Worm (Caenorhabditis elegans) whole organism, L3 larva: ENCODE results near the gene T10C6.7.

Experiments
- R02D3.7 ChIP-seq: fragments of 150-350 bp; optimal IDR thresholded peaks from 2 replicates; lab custom pipeline; 2014; ENCODE audit warnings: missing biosample characterization, missing genetic modification characterization
- ZK546.5 ChIP-seq: sonication (generic microtip); optimal IDR thresholded peaks from 2 replicates; lab custom pipeline; 2017; ENCODE audit warnings: missing biosample characterization, missing genetic modification characterization
- aly-2 ChIP-seq: fragments of 150-350 bp; optimal IDR thresholded peaks from 2 replicates; lab custom pipeline; 2014; ENCODE audit warnings: missing biosample characterization, missing genetic modification characterization
- ceh-16 ChIP-seq: sonication (generic microtip); optimal IDR thresholded peaks from 2 replicates; lab custom pipeline; 2017; ENCODE audit warnings: missing biosample characterization, missing genetic modification characterization
- ceh-28 ChIP-seq: fragments of 150-350 bp; optimal IDR thresholded peaks from 2 replicates; lab custom pipeline; 2014; ENCODE audit warnings: missing biosample characterization, missing genetic modification reagents, missing genetic modification characterization
- ceh-82 ChIP-seq: fragments of 150-350 bp; optimal IDR thresholded peaks from 2 replicates; lab custom pipeline; 2014; ENCODE audit warnings: missing biosample characterization, missing genetic modification characterization
- ceh-9 ChIP-seq: sonication (generic microtip); optimal IDR thresholded peaks from 2 replicates; lab custom pipeline; 2018; ENCODE audit warnings: missing biosample characterization, missing genetic modification characterization
- egl-5 ChIP-seq: fragments of 150-350 bp; optimal IDR thresholded peaks from 2 replicates; lab custom pipeline; 2017; ENCODE audit warnings: missing biosample characterization, missing genetic modification reagents, missing genetic modification characterization, inconsistent platforms
- elt-1 ChIP-seq: fragments of 150-350 bp; optimal IDR thresholded peaks from 2 replicates; lab custom pipeline; 2014; ENCODE audit warnings: missing biosample characterization, missing genetic modification characterization
- elt-2 ChIP-seq: sonication (generic microtip); optimal IDR thresholded peaks from 2 replicates; lab custom pipeline; 2016; ENCODE audit warnings: missing genetic modification reagents, mild to moderate bottlenecking, missing genetic modification characterization, missing compliant biosample characterization
- elt-3 ChIP-seq, 3 experiments: fragments of 150-350 bp in 1 of 3; sonication (generic microtip) in 2 of 3; optimal IDR thresholded peaks; 2 replicates in 2 of 3; 4 replicates in 1 of 3; lab custom pipeline; 2014 to 2017; ENCODE audit warnings: missing biosample characterization in 3 of 3, missing genetic modification characterization in 3 of 3
- eor-1 ChIP-seq, 2 experiments: fragments of 150-350 bp; optimal IDR thresholded peaks; 2 replicates each; lab custom pipeline; 2014 to 2018; ENCODE audit warnings: missing biosample characterization in 2 of 2, missing genetic modification characterization in 2 of 2
- fkh-10 ChIP-seq: sonication (generic microtip); optimal IDR thresholded peaks from 2 replicates; lab custom pipeline; 2017; ENCODE audit warnings: missing biosample characterization, missing genetic modification reagents, missing genetic modification characterization
- fkh-2 ChIP-seq: fragments of 150-350 bp; optimal IDR thresholded peaks from 2 replicates; lab custom pipeline; 2014; ENCODE audit warnings: missing biosample characterization, missing genetic modification reagents, missing genetic modification characterization
- fos-1 ChIP-seq: fragments of 150-350 bp; optimal IDR thresholded peaks from 2 replicates; lab custom pipeline; 2014; ENCODE audit warnings: missing biosample characterization, missing genetic modification characterization
- hmg-11 ChIP-seq: sonication (generic microtip); optimal IDR thresholded peaks from 2 replicates; lab custom pipeline; 2016; ENCODE audit warnings: missing genetic modification characterization, missing compliant biosample characterization
- jun-1 ChIP-seq: fragments of 150-350 bp; optimal IDR thresholded peaks from 2 replicates; lab custom pipeline; 2014; ENCODE audit warnings: missing biosample characterization, missing genetic modification reagents, missing genetic modification characterization
- lin-15B ChIP-seq: fragments of 150-350 bp; optimal IDR thresholded peaks from 2 replicates; lab custom pipeline; 2014; ENCODE audit warnings: missing biosample characterization, missing genetic modification characterization
- lsy-12 ChIP-seq: sonication (generic microtip); optimal IDR thresholded peaks from 2 replicates; lab custom pipeline; 2016; ENCODE audit warnings: mild to moderate bottlenecking, missing genetic modification characterization, missing compliant biosample characterization
- mdl-1 ChIP-seq: fragments of 150-350 bp; optimal IDR thresholded peaks from 2 replicates; lab custom pipeline; 2014; ENCODE audit warnings: missing biosample characterization, missing genetic modification characterization
- mml-1 ChIP-seq: fragments of 150-350 bp; sonication (generic microtip); optimal IDR thresholded peaks from 3 replicates; lab custom pipeline; 2014; ENCODE audit warnings: missing biosample characterization, missing genetic modification characterization
- nfya-1 ChIP-seq: sonication (generic microtip); optimal IDR thresholded peaks from 2 replicates; lab custom pipeline; 2017; ENCODE audit warnings: missing genetic modification characterization, mild to moderate bottlenecking, missing compliant biosample characterization, antibody characterized with exemption, moderate library complexity; ENCODE audit not compliant: insufficient read depth
- nhr-11 ChIP-seq: fragments of 150-350 bp; optimal IDR thresholded peaks from 2 replicates; lab custom pipeline; 2014; ENCODE audit warnings: missing biosample characterization, missing genetic modification characterization
- nhr-23 ChIP-seq: fragments of 150-350 bp; optimal IDR thresholded peaks from 2 replicates; lab custom pipeline; 2014; ENCODE audit warnings: missing biosample characterization, missing genetic modification reagents, missing genetic modification characterization
- nhr-25 ChIP-seq: sonication (generic microtip); optimal IDR thresholded peaks from 2 replicates; lab custom pipeline; 2017; ENCODE audit warnings: missing biosample characterization, missing genetic modification characterization
- nhr-43 ChIP-seq: sonication (generic microtip); optimal IDR thresholded peaks from 2 replicates; lab custom pipeline; 2016; ENCODE audit warnings: mild to moderate bottlenecking, missing genetic modification characterization, missing compliant biosample characterization; ENCODE audit not compliant: poor library complexity, severe bottlenecking
- nhr-76 ChIP-seq: fragments of 150-350 bp; sonication (generic microtip); optimal IDR thresholded peaks from 5 replicates; lab custom pipeline; 2014; ENCODE audit warnings: missing biosample characterization, missing genetic modification characterization
- nhr-77 ChIP-seq: fragments of 150-350 bp; optimal IDR thresholded peaks from 2 replicates; lab custom pipeline; 2014; ENCODE audit warnings: missing biosample characterization, missing genetic modification characterization
- pha-4 ChIP-seq: fragments of 150-350 bp; optimal IDR thresholded peaks from 2 replicates; lab custom pipeline; 2014; ENCODE audit warnings: missing biosample characterization, missing genetic modification reagents, missing genetic modification characterization
- pqm-1 ChIP-seq: fragments of 150-350 bp; optimal IDR thresholded peaks from 2 replicates; lab custom pipeline; 2017; ENCODE audit warnings: missing biosample characterization, missing genetic modification characterization, inconsistent platforms
- sea-2 ChIP-seq: fragments of 150-350 bp; sonication (generic microtip); optimal IDR thresholded peaks from 4 replicates; lab custom pipeline; 2014; ENCODE audit warnings: missing biosample characterization, missing genetic modification reagents, missing genetic modification characterization
- skn-1 ChIP-seq: fragments of 150-350 bp; optimal IDR thresholded peaks from 2 replicates; lab custom pipeline; 2014; ENCODE audit warnings: missing biosample characterization, missing genetic modification characterization
- snpc-4 ChIP-seq: fragments of 150-350 bp; optimal IDR thresholded peaks from 2 replicates; lab custom pipeline; 2014; ENCODE audit warnings: missing biosample characterization, missing genetic modification characterization
- tbx-2 ChIP-seq: sonication (generic microtip); optimal IDR thresholded peaks from 2 replicates; lab custom pipeline; 2016; ENCODE audit warnings: mild to moderate bottlenecking, missing genetic modification characterization, missing compliant biosample characterization
- unc-39 ChIP-seq: sonication (generic microtip); optimal IDR thresholded peaks from 4 replicates; lab custom pipeline; 2017; ENCODE audit warnings: missing biosample characterization, missing genetic modification characterization
- unc-62 ChIP-seq: fragments of 150-350 bp; sonication (generic microtip); optimal IDR thresholded peaks from 4 replicates; lab custom pipeline; 2014; ENCODE audit warnings: missing biosample characterization, missing genetic modification reagents, missing genetic modification characterization
- zag-1 ChIP-seq: fragments of 150-350 bp; optimal IDR thresholded peaks from 2 replicates; lab custom pipeline; 2014; ENCODE audit warnings: missing biosample characterization, missing genetic modification characterization
- ztf-4 ChIP-seq: fragments of 150-350 bp; optimal IDR thresholded peaks from 2 replicates; lab custom pipeline; 2014; ENCODE audit warnings: missing biosample characterization, missing genetic modification characterization

T10C6.7 gene

DNA sequence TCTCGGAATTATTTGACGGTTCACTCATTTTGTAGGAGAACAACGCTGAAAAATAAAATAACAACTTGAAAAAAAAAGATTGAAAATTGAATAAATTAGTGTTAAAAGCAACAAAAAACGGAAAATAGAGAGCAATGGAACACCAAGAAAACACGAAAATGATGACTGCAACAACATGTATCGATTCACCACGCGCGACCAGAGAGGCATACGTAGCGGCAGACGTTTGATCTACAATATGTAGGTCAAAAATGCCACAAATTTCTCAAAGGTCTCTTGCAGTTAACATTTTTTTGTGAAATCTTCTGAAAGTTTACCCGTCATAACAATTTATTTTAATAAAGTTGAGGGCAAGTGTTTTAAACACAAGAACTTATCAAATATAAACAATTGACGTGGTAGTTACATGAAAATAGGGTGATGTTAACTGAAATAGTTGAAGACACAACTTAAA, 25.5 kb upstream of the T10C6.7 start, which contains the start of gene F14H3.5:
F14H3.5 (minus strand) TSS at position 51 of the 454 bp plus-strand sequence.
- TF ChIP-seq pqm-1 (no peak), zag-1 (no peak), pha-4 (tag; lab: Kevin White, UChicago) (no peak), nfya-1 (tag; lab: Kevin White, UChicago) (no peak), R02D3.7 (no peak), nhr-76 (tag; lab: Kevin White, UChicago) (no peak), nhr-25 (tag; lab: Kevin White, UChicago) (no peak)
- TF ChIP-seq, all 47 proteins: peak for 0

DNA sequence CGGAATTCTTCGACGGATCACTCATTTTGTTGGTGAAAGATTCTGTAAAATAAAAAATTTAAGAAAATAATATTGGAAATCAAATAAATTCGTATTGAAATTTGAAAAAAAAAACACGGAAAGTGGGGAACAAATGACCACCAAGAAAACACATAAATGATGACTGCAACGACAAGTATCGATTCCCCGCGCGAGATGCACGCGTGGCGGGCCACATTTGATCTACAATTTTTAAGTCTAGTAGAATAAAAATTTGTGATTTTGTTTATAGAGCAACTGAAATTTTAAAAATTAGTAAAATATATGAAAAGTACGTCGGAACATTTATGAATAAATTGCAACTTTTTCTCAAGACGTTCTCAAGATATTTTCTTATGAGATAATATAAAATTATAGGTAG, 23.5 kb upstream of the T10C6.7 start, which contains the start of gene F14H3.4:
F14H3.4 (minus strand) TSS at position 42 of the 400 bp plus-strand sequence.
- TF ChIP-seq jun-1 (tag; lab: Kevin White, UChicago), result no peak
- no peak for TF ChIP-seq ceh-82 (tag; lab: Kevin White, UChicago)
- TF ChIP-seq nhr-77 (tag; lab: Kevin White, UChicago), result no peak
- no peak for TF ChIP-seq mml-1 (tag; lab: Kevin White, UChicago)
- TF ChIP-seq nfya-1 (tag; lab: Kevin White, UChicago), result no peak
- TF ChIP-seq skn-1 (tag; lab: Kevin White, UChicago), result no peak
- TF ChIP-seq ztf-4, result no peak
- no peak for TF ChIP-seq nhr-23 (tag; lab: Kevin White, UChicago)
- TF ChIP-seq unc-62 (GFP tag; lab: Kevin White, UChicago), result no peak
- TF ChIP-seq fkh-10 (GFP tag; lab: Kevin White, UChicago), result no peak
- no peak for TF ChIP-seq lin-15B (tag; lab: Kevin White, UChicago)
- TF ChIP-seq fos-1 (tag; lab: Kevin White, UChicago), result no peak
- TF ChIP-seq elt-1, result no peak
- TF ChIP-seq ZK546.5 (tag; lab: Kevin White, UChicago), result no peak
- TF ChIP-seq egl-5, result no peak

DNA sequence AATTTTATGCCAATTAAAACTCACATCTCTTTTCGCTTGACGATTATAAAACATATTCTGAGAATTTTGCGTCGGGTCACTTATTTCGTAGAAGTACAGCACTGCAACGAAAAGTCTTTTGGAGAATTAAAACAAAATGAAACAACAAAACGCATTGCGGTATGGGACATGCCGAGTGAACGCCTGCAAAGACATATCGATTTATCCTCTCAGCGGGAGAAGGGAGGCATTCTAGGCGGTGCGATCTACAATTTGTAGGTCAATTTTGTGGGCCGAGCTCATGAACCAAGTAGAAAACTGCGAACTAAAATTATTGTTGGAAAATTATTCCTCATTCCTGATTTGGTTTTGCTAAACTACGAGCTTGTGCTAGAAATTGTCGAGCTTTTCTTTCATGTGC, 21.9 kb upstream of the T10C6.7 start, which contains the start of gene F14H3.3:
F14H3.3 (minus strand) TSS at position 101 of the 400 bp plus-strand sequence.
- TF ChIP-seq pha-4 (tag; lab: Kevin White, UChicago), result no peak
- no peak for TF ChIP-seq ceh-28 (tag; lab: Kevin White, UChicago)
- no peak for TF ChIP-seq nhr-77 (tag; lab: Kevin White, UChicago)
- no peak for TF ChIP-seq skn-1 (tag; lab: Kevin White, UChicago)
- no peak for TF ChIP-seq snpc-4
- no peak for TF ChIP-seq mdl-1 (tag; lab: Kevin White, UChicago)
- no peak for TF ChIP-seq R02D3.7
- no peak for TF ChIP-seq elt-3 (tag; optimal IDR thresholded peaks at IDR 0.05; lab: Kevin White, UChicago)
- TF ChIP-seq elt-2 (tag; lab: Kevin White, UChicago), result no peak
- no peak for TF ChIP-seq aly-2 (tag; lab: Kevin White, UChicago)
- TF ChIP-seq nhr-76 (tag; lab: Kevin White, UChicago), result no peak
- no peak for TF ChIP-seq ztf-4
- no peak for TF ChIP-seq sea-2
- TF ChIP-seq fkh-2 (tag; lab: Kevin White, UChicago), result no peak
- no peak for TF ChIP-seq elt-1
- TF ChIP-seq pqm-1, result no peak
- TF ChIP-seq nhr-11 (tag; lab: Kevin White, UChicago), result no peak
- TF ChIP-seq unc-62 (GFP tag; lab: Kevin White, UChicago), result no peak
- TF ChIP-seq unc-39 (tag; lab: Kevin White, UChicago), result no peak
- no peak for TF ChIP-seq lsy-12 (tag; lab: Kevin White, UChicago)
- TF ChIP-seq, all 47 proteins: peak for 0

DNA sequence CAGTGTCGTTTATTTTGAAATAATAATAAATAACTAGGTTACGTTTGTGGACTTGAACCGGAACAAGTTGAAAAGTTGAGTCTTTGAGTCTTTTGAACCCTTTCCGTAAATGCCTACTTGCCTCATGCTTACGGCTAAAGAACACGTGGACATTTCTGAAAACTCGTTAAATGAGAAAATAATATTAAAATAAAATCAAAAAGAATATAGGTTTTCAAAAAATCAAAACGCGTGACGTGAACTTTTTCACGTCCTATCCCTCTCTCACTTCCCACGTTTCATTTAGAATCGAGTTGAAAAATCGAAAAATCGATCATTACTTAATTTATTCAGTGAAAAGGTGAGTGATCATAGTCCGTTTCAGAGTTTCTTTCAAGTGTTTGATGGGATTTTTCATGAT, 17.7 kb upstream of the T10C6.7 start, which contains the start of gene best-12:
best-12 (plus strand) TSS at position 301 of the 400 bp plus-strand sequence.
- no peak for TF ChIP-seq nhr-76 (tag; lab: Kevin White, UChicago)
- TF ChIP-seq elt-3 (tag; optimal IDR thresholded peaks at IDR 0.05; lab: Kevin White, UChicago), result no peak
- TF ChIP-seq snpc-4, result no peak
- TF ChIP-seq eor-1 (tag; optimal IDR thresholded peaks at IDR 0.05; lab: Kevin White, UChicago), result no peak
- TF ChIP-seq tbx-2 (tag; lab: Kevin White, UChicago), result no peak
- no peak for TF ChIP-seq hmg-11 (tag; lab: Kevin White, UChicago)
- no peak for TF ChIP-seq unc-62 (GFP tag; lab: Kevin White, UChicago)
- TF ChIP-seq ceh-16 (tag; lab: Kevin White, UChicago), result no peak
- no peak for TF ChIP-seq nhr-43 (tag; lab: Kevin White, UChicago)
- no peak for TF ChIP-seq fkh-10 (GFP tag; lab: Kevin White, UChicago)
- TF ChIP-seq ceh-9, result no peak
- no peak for TF ChIP-seq sea-2
- TF ChIP-seq pha-4 (tag; lab: Kevin White, UChicago), result no peak
- TF ChIP-seq egl-5, result no peak
- no peak for TF ChIP-seq lin-15B (tag; lab: Kevin White, UChicago)
- TF ChIP-seq zag-1, result no peak
- TF ChIP-seq ztf-4, result no peak
- no peak for TF ChIP-seq nhr-25 (tag; lab: Kevin White, UChicago)
- TF ChIP-seq, all 47 proteins: peak for 0
